Worm (Caenorhabditis elegans) whole organism, L4/young adult: Measurements from ENCODE around the gene tag-335.

ENCODE experiments used
- W03F9.2 ChIP-seq: fragments of 150-350 bp; optimal IDR thresholded peaks from 2 replicates; lab custom pipeline; 2014; ENCODE audit warnings: missing biosample characterization, missing genetic modification characterization
- dao-5 ChIP-seq: sonication (generic microtip); optimal IDR thresholded peaks from 2 replicates; lab custom pipeline; 2016; ENCODE audit warnings: missing genotype, missing genetic modification characterization, moderate library complexity, missing compliant biosample characterization
- him-1 ChIP-seq: sonication (generic microtip); optimal IDR thresholded peaks from 2 replicates; lab custom pipeline; 2016; ENCODE audit warnings: missing genotype, missing genetic modification reagents, missing genetic modification characterization, missing compliant biosample characterization

- TF ChIP-seq him-1 (tag; lab: Kevin White, UChicago), result no peak
- no peak for TF ChIP-seq W03F9.2 (tag; lab: Kevin White, UChicago)
- no peak for TF ChIP-seq dao-5 (tag; lab: Kevin White, UChicago)
Measured at ce11 chrIV:12274365-12274764, 4.0 kb downstream of the tag-335 start.
